Fruit fly (Drosophila melanogaster) Kc167 (cell line): ENCODE data around the gene CG3744.

Experiments
- h ChIP-seq: fragments of >200 bp; optimal IDR thresholded peaks from 3 replicates; lab custom pipeline; 2018; ENCODE audit warnings: missing external identifiers
- ttk ChIP-seq: sonication (Bioruptor generic); optimal IDR thresholded peaks from 2 replicates; lab custom pipeline; 2017; ENCODE audit warnings: missing external identifiers

dm6 chr3R:24866976-24867375, 9.5 kb downstream of the CG3744 start:
- no peak for TF ChIP-seq h (lab: Kevin White, UChicago)
- no peak for TF ChIP-seq ttk (lab: Kevin White, UChicago)
